Fruit fly (Drosophila melanogaster) whole organism, embryonic: ENCODE results near the gene por.

Experiments
- Bgb ChIP-seq: fragments of 200-800 bp; sonication (Bioruptor generic); IDR thresholded peaks from 2 replicates; pipeline ENCODE4 v1.3.6; 2022; ENCODE audit warnings: missing biosample characterization, missing genetic modification characterization; ENCODE audit not compliant: partially characterized antibody
- CG10147 ChIP-seq: fragments of 200-800 bp; sonication (Bioruptor generic); optimal IDR thresholded peaks from 2 replicates; lab custom pipeline; 2019; ENCODE audit warnings: missing biosample characterization, mild to moderate bottlenecking, missing genetic modification characterization, moderate library complexity
- CG10267 ChIP-seq: fragments of 200-800 bp; sonication (Bioruptor generic); optimal IDR thresholded peaks from 2 replicates; lab custom pipeline; 2018; ENCODE audit warnings: missing biosample characterization, mild to moderate bottlenecking, missing genetic modification characterization, moderate library complexity
- CG12104 ChIP-seq: fragments of 200-800 bp; sonication (Bioruptor generic); optimal IDR thresholded peaks from 3 replicates; lab custom pipeline; 2016; ENCODE audit warnings: missing biosample characterization, missing genetic modification characterization
- CG12155 ChIP-seq: fragments of 200-800 bp; sonication (Bioruptor generic); optimal IDR thresholded peaks from 3 replicates; lab custom pipeline; 2016; ENCODE audit warnings: missing biosample characterization, missing genetic modification characterization
- CG13424 ChIP-seq: fragments of 200-800 bp; sonication (Bioruptor generic); optimal IDR thresholded peaks from 2 replicates; lab custom pipeline; 2019; ENCODE audit warnings: missing biosample characterization, mild to moderate bottlenecking, missing genetic modification characterization, moderate library complexity
- CG15514 ChIP-seq: fragments of 200-800 bp; sonication (Bioruptor generic); optimal IDR thresholded peaks from 3 replicates; lab custom pipeline; 2017; ENCODE audit warnings: missing biosample characterization, missing genetic modification characterization, mild to moderate bottlenecking, moderate library complexity, missing genetic modification reagents
- CG16813 ChIP-seq: fragments of 200-800 bp; sonication (Bioruptor generic); IDR thresholded peaks from 3 replicates; pipeline ENCODE4 v1.3.6; 2022; ENCODE audit warnings: missing biosample characterization, missing genetic modification characterization; ENCODE audit not compliant: partially characterized antibody
- CG17328 ChIP-seq: fragments of 200-800 bp; sonication (Bioruptor generic); IDR thresholded peaks from 2 replicates; pipeline ENCODE4 v1.3.6; 2022; ENCODE audit warnings: missing biosample characterization, missing genetic modification characterization
- CG18599 ChIP-seq: fragments of 200-800 bp; sonication (Bioruptor generic); optimal IDR thresholded peaks from 3 replicates; lab custom pipeline; 2017; ENCODE audit warnings: missing biosample characterization, missing genetic modification characterization, mild to moderate bottlenecking, moderate library complexity, missing genetic modification reagents
- CG2129 ChIP-seq: fragments of 200-800 bp; sonication (Bioruptor generic); IDR thresholded peaks from 2 replicates; pipeline ENCODE4 v1.3.6; 2022; ENCODE audit warnings: missing biosample characterization, missing genetic modification characterization; ENCODE audit not compliant: partially characterized antibody
- CG3163 ChIP-seq: fragments of 200-800 bp; sonication (Bioruptor generic); optimal IDR thresholded peaks from 3 replicates; lab custom pipeline; 2016; ENCODE audit warnings: missing biosample characterization, missing genetic modification characterization
- CG32772 ChIP-seq: fragments of 200-800 bp; sonication (Bioruptor generic); IDR thresholded peaks from 2 replicates; pipeline ENCODE4 v1.3.6; 2022; ENCODE audit warnings: missing biosample characterization, missing genetic modification characterization
- CG4282 ChIP-seq: fragments of 200-800 bp; sonication (Bioruptor generic); optimal IDR thresholded peaks from 2 replicates; lab custom pipeline; 2016; ENCODE audit warnings: missing biosample characterization, missing genetic modification characterization
- CG4360 ChIP-seq: fragments of 200-800 bp; sonication (Bioruptor generic); IDR thresholded peaks from 2 replicates; pipeline ENCODE4 v1.3.6; 2022; ENCODE audit warnings: missing biosample characterization, missing genetic modification characterization
- CG4617 ChIP-seq: fragments of 200-800 bp; sonication (Bioruptor generic); optimal IDR thresholded peaks from 3 replicates; lab custom pipeline; 2016; ENCODE audit warnings: missing biosample characterization, missing genetic modification characterization, borderline replicate concordance
- CG5245 ChIP-seq: fragments of 200-800 bp; sonication (Bioruptor generic); optimal IDR thresholded peaks from 3 replicates; lab custom pipeline; 2016; ENCODE audit warnings: missing biosample characterization, missing genetic modification characterization
- CG6765 ChIP-seq: fragments of 200-800 bp; sonication (Bioruptor generic); optimal IDR thresholded peaks from 3 replicates; lab custom pipeline; 2017; ENCODE audit warnings: missing biosample characterization, mild to moderate bottlenecking, missing genetic modification characterization
- CG9797 ChIP-seq: fragments of 200-800 bp; sonication (Bioruptor generic); optimal IDR thresholded peaks from 3 replicates; lab custom pipeline; 2018; ENCODE audit warnings: missing biosample characterization, mild to moderate bottlenecking, missing genetic modification characterization
- CG9932 ChIP-seq: fragments of 200-800 bp; sonication (Bioruptor generic); IDR thresholded peaks from 2 replicates; pipeline ENCODE4 v1.3.6; 2022; ENCODE audit warnings: missing biosample characterization, missing genetic modification characterization
- CrebB ChIP-seq: fragments of 200-800 bp; sonication (Bioruptor generic); optimal IDR thresholded peaks from 3 replicates; lab custom pipeline; 2018; ENCODE audit warnings: missing biosample characterization, mild to moderate bottlenecking, missing genetic modification characterization
- Dp ChIP-seq: fragments of 200-800 bp; sonication (Bioruptor generic); optimal IDR thresholded peaks from 2 replicates; lab custom pipeline; 2018; ENCODE audit warnings: missing biosample characterization, mild to moderate bottlenecking, missing genetic modification characterization, moderate library complexity
- Hand ChIP-seq: fragments of 200-800 bp; sonication (Bioruptor generic); optimal IDR thresholded peaks from 2 replicates; lab custom pipeline; 2017; ENCODE audit warnings: mild to moderate bottlenecking, missing biosample characterization, missing genetic modification reagents, missing genetic modification characterization
- Hsf ChIP-seq: fragments of 200-800 bp; sonication (Bioruptor generic); optimal IDR thresholded peaks from 3 replicates; lab custom pipeline; 2016; ENCODE audit warnings: missing biosample characterization, missing genetic modification characterization
- MBD-R2 ChIP-seq: fragments of 200-800 bp; sonication (Bioruptor generic); IDR thresholded peaks from 2 replicates; pipeline ENCODE4 v1.3.6; 2022; ENCODE audit warnings: missing biosample characterization, missing genetic modification characterization
- Med ChIP-seq: fragments of 200-800 bp; sonication (Bioruptor generic); peaks from one replicate; lab custom pipeline; 2016; ENCODE audit warnings: missing biosample characterization, missing genetic modification characterization, mild to moderate bottlenecking, inconsistent platforms, moderate library complexity
- Neu2 ChIP-seq: fragments of 200-800 bp; sonication (Bioruptor generic); optimal IDR thresholded peaks from 3 replicates; lab custom pipeline; 2016; ENCODE audit warnings: missing biosample characterization, missing genetic modification characterization, borderline replicate concordance
- Stat92E ChIP-seq, 3 experiments: fragments of >200 bp in 2 of 3; fragments of 200-800 bp in 1 of 3; sonication (Bioruptor generic) in 1 of 3; optimal IDR thresholded peaks; 2 replicates each; lab custom pipeline; 2017 to 2019; ENCODE audit warnings: missing biosample characterization in 3 of 3, missing genetic modification characterization in 3 of 3, mild to moderate bottlenecking in 1 of 3, moderate library complexity in 1 of 3
- ato ChIP-seq: fragments of 200-800 bp; sonication (Bioruptor generic); IDR thresholded peaks from 2 replicates; pipeline ENCODE4 v1.3.6; 2022; ENCODE audit warnings: missing biosample characterization, missing genetic modification characterization; ENCODE audit not compliant: partially characterized antibody
- cg ChIP-seq: fragments of 200-800 bp; sonication (Bioruptor generic); optimal IDR thresholded peaks from 3 replicates; lab custom pipeline; 2019; ENCODE audit warnings: missing biosample characterization, mild to moderate bottlenecking, missing genetic modification characterization, moderate library complexity
- chn ChIP-seq: fragments of 200-800 bp; sonication (Bioruptor generic); optimal IDR thresholded peaks from 2 replicates; lab custom pipeline; 2016; ENCODE audit warnings: missing biosample characterization, missing genetic modification characterization
- dati ChIP-seq: fragments of 200-800 bp; sonication (Bioruptor generic); IDR thresholded peaks from 2 replicates; pipeline ENCODE4 v1.3.6; 2022; ENCODE audit warnings: missing biosample characterization, missing genetic modification characterization
- en ChIP-seq: fragments of 200-800 bp; sonication (Bioruptor generic); optimal IDR thresholded peaks from 2 replicates; lab custom pipeline; 2016; ENCODE audit warnings: missing biosample characterization, missing genetic modification characterization
- fu2 ChIP-seq: fragments of 200-800 bp; sonication (Bioruptor generic); optimal IDR thresholded peaks from 2 replicates; lab custom pipeline; 2016; ENCODE audit warnings: missing biosample characterization, missing genetic modification characterization
- hth ChIP-seq: fragments of >200 bp; optimal IDR thresholded peaks from 2 replicates; lab custom pipeline; 2017; ENCODE audit warnings: inconsistent platforms
- lbe ChIP-seq: fragments of 200-800 bp; sonication (Bioruptor generic); optimal IDR thresholded peaks from 2 replicates; lab custom pipeline; 2016; ENCODE audit warnings: missing biosample characterization, mild to moderate bottlenecking, missing genetic modification characterization
- lilli ChIP-seq: fragments of 200-800 bp; sonication (Bioruptor generic); optimal IDR thresholded peaks from 3 replicates; lab custom pipeline; 2016; ENCODE audit warnings: missing biosample characterization, missing genetic modification characterization
- maf-S ChIP-seq: fragments of 200-800 bp; sonication (Bioruptor generic); optimal IDR thresholded peaks from 2 replicates; lab custom pipeline; 2016; ENCODE audit warnings: missing biosample characterization, missing genetic modification characterization
- nom ChIP-seq: fragments of 200-800 bp; sonication (Bioruptor generic); optimal IDR thresholded peaks from 2 replicates; lab custom pipeline; 2017; ENCODE audit warnings: missing biosample characterization, missing genetic modification characterization, mild to moderate bottlenecking, moderate library complexity, missing genetic modification reagents
- oc ChIP-seq: fragments of 200-800 bp; sonication (Bioruptor generic); optimal IDR thresholded peaks from 2 replicates; lab custom pipeline; 2018; ENCODE audit warnings: missing biosample characterization, mild to moderate bottlenecking, missing genetic modification characterization, moderate library complexity
- pb ChIP-seq: fragments of 200-800 bp; sonication (Bioruptor generic); optimal IDR thresholded peaks from 3 replicates; lab custom pipeline; 2016; ENCODE audit warnings: missing biosample characterization, missing genetic modification characterization
- pros ChIP-seq: fragments of 200-800 bp; sonication (Bioruptor generic); optimal IDR thresholded peaks from 3 replicates; lab custom pipeline; 2019; ENCODE audit warnings: missing biosample characterization, mild to moderate bottlenecking, missing genetic modification characterization, moderate library complexity
- ranshi ChIP-seq: fragments of 200-800 bp; sonication (Bioruptor generic); IDR thresholded peaks from 2 replicates; pipeline ENCODE4 v1.3.6; 2022; ENCODE audit warnings: missing biosample characterization, missing genetic modification characterization
- slou ChIP-seq: fragments of 200-800 bp; sonication (Bioruptor generic); optimal IDR thresholded peaks from 3 replicates; lab custom pipeline; 2016; ENCODE audit warnings: missing biosample characterization, missing genetic modification characterization
- sqz ChIP-seq: fragments of 200-800 bp; sonication (Bioruptor generic); optimal IDR thresholded peaks from 3 replicates; lab custom pipeline; 2018; ENCODE audit warnings: missing biosample characterization, mild to moderate bottlenecking, missing genetic modification characterization
- tll ChIP-seq, 2 experiments: fragments of 200-800 bp in 1 of 2; fragments of >200 bp in 1 of 2; sonication (Bioruptor generic) in 1 of 2; optimal IDR thresholded peaks; 2 replicates each; lab custom pipeline; 2017 to 2019; ENCODE audit warnings: missing biosample characterization in 2 of 2, missing genetic modification characterization in 2 of 2, mild to moderate bottlenecking in 1 of 2, moderate library complexity in 1 of 2
- unc-4 ChIP-seq: fragments of 200-800 bp; sonication (Bioruptor generic); IDR thresholded peaks from 2 replicates; pipeline ENCODE4 v1.3.6; 2022; ENCODE audit warnings: missing biosample characterization, missing genetic modification characterization; ENCODE audit not compliant: partially characterized antibody

The por gene

dm6 chrX:18370775-18371735, 8.6 kb downstream of the por start (continued):
- TF ChIP-seq ato (peak; percentile 96), cg (peak; percentile 99), CG16813 (peak; percentile 99), Hsf (GFP tag; lab: Kevin White, UChicago) (peak; percentile 10), en (GFP tag; lab: Kevin White, UChicago) (no peak), Stat92E (GFP tag; optimal IDR thresholded peaks at IDR 0.05; lab: Kevin White, UChicago) (peak in 1 of 3 experiments; percentile 37), CG5245 (no peak), CG10267 (tag; lab: Kevin White, UChicago) (peak; percentile 62), CG4360 (GFP tag; lab: Robert Waterston, UW) (peak; percentile 98), oc (tag; lab: Kevin White, UChicago) (no peak), hth (lab: Kevin White, UChicago) (no peak), CG10147 (GFP tag; lab: Kevin White, UChicago) (peak; percentile 13), CG2129 (GFP tag; lab: Robert Waterston, UW) (peak; percentile 95), CG15514 (GFP tag; lab: Kevin White, UChicago) (peak; percentile 85), ranshi (GFP tag; lab: Robert Waterston, UW) (0 out of 2 replicates have a peak, but pooled peaks have one; percentile 17), Med (GFP tag; lab: Kevin White, UChicago) (peak; percentile 89), Dp (GFP tag; lab: Kevin White, UChicago) (peak; percentile 89), CG4282 (GFP tag; lab: Kevin White, UChicago) (peak; percentile 9), maf-S (GFP tag; lab: Kevin White, UChicago) (peak; percentile 52), fu2 (no peak), pros (GFP tag; lab: Kevin White, UChicago) (peak; percentile 14), CG4617 (GFP tag; lab: Kevin White, UChicago) (peak; percentile 84), CG32772 (GFP tag; lab: Robert Waterston, UW) (peak; percentile 56), lilli (GFP tag; lab: Kevin White, UChicago) (peak; percentile 6), slou (no peak), CG6765 (GFP tag; lab: Kevin White, UChicago) (no peak), dati (GFP tag; lab: Robert Waterston, UW) (no peak), chn (GFP tag; lab: Kevin White, UChicago) (peak; percentile 18), pb (GFP tag; lab: Kevin White, UChicago) (no peak), CG12104 (GFP tag; lab: Kevin White, UChicago) (no peak), Neu2 (GFP tag; lab: Kevin White, UChicago) (no peak), Hand (GFP tag; lab: Kevin White, UChicago) (peak; percentile 45), CG13424 (peak; percentile 27), CG9797 (GFP tag; lab: Kevin White, UChicago) (peak; percentile 93), MBD-R2 (GFP tag; lab: Robert Waterston, UW) (peak; percentile 40), CG18599 (GFP tag; lab: Kevin White, UChicago) (peak; percentile 43), Bgb (peak; percentile 99), lbe (GFP tag; lab: Kevin White, UChicago) (peak; percentile 20), CG9932 (GFP tag; lab: Robert Waterston, UW) (peak; percentile 78), CrebB (tag; lab: Kevin White, UChicago) (peak; percentile 85), CG3163 (GFP tag; lab: Kevin White, UChicago) (peak; percentile 20), CG12155 (GFP tag; lab: Kevin White, UChicago) (peak; percentile 51), tll (GFP tag; optimal IDR thresholded peaks at IDR 0.05; lab: Kevin White, UChicago) (peak; percentile 12 to 70), sqz (GFP tag; lab: Kevin White, UChicago) (peak; percentile 97), unc-4 (GFP tag; lab: Robert Waterston, UW) (peak; percentile 98), CG17328 (GFP tag; lab: Robert Waterston, UW) (0 out of 2 replicates have a peak, but pooled peaks have one; percentile 37), nom (peak; percentile 98)
